Fruit fly (Drosophila melanogaster): ENCODE data around the gene DIP-eta.

- TF ChIP-seq dsf (GFP tag; optimal IDR thresholded peaks at IDR 0.05; ENCODE audit: borderline replicate concordance) (no peak), brk (GFP tag; optimal IDR thresholded peaks at IDR 0.05) (no peak), psq (GFP tag; optimal IDR thresholded peaks at IDR 0.05) (no peak), fru (GFP tag; optimal IDR thresholded peaks at IDR 0.05) (no peak), Myc (optimal IDR thresholded peaks at IDR 0.05) (no peak), Abd-B (GFP tag; optimal IDR thresholded peaks at IDR 0.05) (no peak)
These were observed 58.8 kb downstream of the DIP-eta start, which contains the start of gene GluRIIB for dm6 chr2L:5558809-5559392.

All from whole organism, wandering third instar larva.